Fruit fly (Drosophila melanogaster) S2 (cell line): ENCODE data around the gene CG13972.

Source experiments
- CG8478 ChIP-seq: fragments of >200 bp; optimal IDR thresholded peaks from 2 replicates; lab custom pipeline; 2018
- CTCF ChIP-seq, 2 experiments: fragments of >200 bp; optimal IDR thresholded peaks; 2 replicates each; lab custom pipeline; 2018

DNA sequence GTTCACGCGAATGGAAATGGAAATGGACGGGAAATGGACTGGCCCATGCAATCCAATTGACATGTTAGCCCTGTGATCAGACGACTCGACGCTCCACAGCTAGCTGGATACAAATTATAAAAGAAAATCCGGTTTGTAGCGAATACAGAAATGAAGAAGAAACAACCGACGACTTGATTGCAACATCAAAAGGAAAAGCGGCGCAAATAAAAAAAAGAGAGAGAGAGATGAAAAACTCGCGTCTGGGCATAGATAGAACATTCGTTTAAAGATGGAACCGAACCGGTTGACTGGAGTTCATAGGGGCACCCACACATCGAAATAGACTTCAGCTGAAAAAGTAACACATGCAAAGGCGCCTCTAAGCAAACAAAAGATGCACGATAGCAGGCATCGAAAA lies 38.8 kb upstream of the CG13972 start:
- TF ChIP-seq CTCF (optimal IDR thresholded peaks at IDR 0.05; lab: Kevin White, UChicago) (no peak), CG8478 (lab: Kevin White, UChicago) (no peak)
